Fruit fly (Drosophila melanogaster) whole organism, embryonic: ENCODE results near the gene Clc.

Source experiments
- B-H2 ChIP-seq: fragments of 200-800 bp; sonication (Bioruptor generic); optimal IDR thresholded peaks from 2 replicates; lab custom pipeline; 2018; ENCODE audit warnings: missing biosample characterization, mild to moderate bottlenecking, missing genetic modification characterization
- BEAF-32 ChIP-seq: fragments of 200-800 bp; sonication (Bioruptor generic); optimal IDR thresholded peaks from 3 replicates; lab custom pipeline; 2017; ENCODE audit warnings: missing biosample characterization, missing genetic modification characterization, mild to moderate bottlenecking, moderate library complexity, missing genetic modification reagents
- CG10543 ChIP-seq: fragments of 200-800 bp; sonication (Bioruptor generic); optimal IDR thresholded peaks from 3 replicates; lab custom pipeline; 2017; ENCODE audit warnings: missing biosample characterization, mild to moderate bottlenecking, missing genetic modification characterization, moderate library complexity
- CG11504 ChIP-seq: fragments of 200-800 bp; sonication (Bioruptor generic); optimal IDR thresholded peaks from 3 replicates; lab custom pipeline; 2019; ENCODE audit warnings: missing biosample characterization, mild to moderate bottlenecking, missing genetic modification characterization, moderate library complexity
- CG12071 ChIP-seq: fragments of 200-800 bp; sonication (Bioruptor generic); optimal IDR thresholded peaks from 3 replicates; lab custom pipeline; 2018; ENCODE audit warnings: missing biosample characterization, mild to moderate bottlenecking, missing genetic modification characterization
- CG13296 ChIP-seq: fragments of 200-800 bp; sonication (Bioruptor generic); optimal IDR thresholded peaks from 3 replicates; lab custom pipeline; 2018; ENCODE audit warnings: missing biosample characterization, mild to moderate bottlenecking, missing genetic modification characterization
- CG13894 ChIP-seq: fragments of 200-800 bp; sonication (Bioruptor generic); optimal IDR thresholded peaks from 3 replicates; lab custom pipeline; 2018; ENCODE audit warnings: missing biosample characterization, mild to moderate bottlenecking, missing genetic modification characterization, moderate library complexity
- CG15073 ChIP-seq: fragments of 200-800 bp; sonication (Bioruptor generic); optimal IDR thresholded peaks from 2 replicates; lab custom pipeline; 2016; ENCODE audit warnings: missing biosample characterization, missing genetic modification characterization
- CG15269 ChIP-seq: fragments of 200-800 bp; sonication (Bioruptor generic); optimal IDR thresholded peaks from 2 replicates; lab custom pipeline; 2018; ENCODE audit warnings: missing biosample characterization, mild to moderate bottlenecking, missing genetic modification characterization, moderate library complexity
- CG17359 ChIP-seq: fragments of 200-800 bp; sonication (Bioruptor generic); optimal IDR thresholded peaks from 3 replicates; lab custom pipeline; 2018; ENCODE audit warnings: missing biosample characterization, mild to moderate bottlenecking, missing genetic modification characterization, moderate library complexity
- CG17568 ChIP-seq: fragments of 200-800 bp; sonication (Bioruptor generic); optimal IDR thresholded peaks from 2 replicates; lab custom pipeline; 2018; ENCODE audit warnings: missing biosample characterization, mild to moderate bottlenecking, missing genetic modification characterization, moderate library complexity
- CG18011 ChIP-seq: fragments of 200-800 bp; sonication (Bioruptor generic); optimal IDR thresholded peaks from 2 replicates; lab custom pipeline; 2017; ENCODE audit warnings: missing biosample characterization, missing genetic modification characterization, mild to moderate bottlenecking, moderate library complexity, missing genotype
- CG1832 ChIP-seq: fragments of 200-800 bp; sonication (Bioruptor generic); optimal IDR thresholded peaks from 2 replicates; lab custom pipeline; 2017; ENCODE audit warnings: missing biosample characterization, mild to moderate bottlenecking, missing genetic modification characterization, inconsistent platforms
- CG2120 ChIP-seq: fragments of 200-800 bp; sonication (Bioruptor generic); optimal IDR thresholded peaks from 3 replicates; lab custom pipeline; 2016; ENCODE audit warnings: missing biosample characterization, missing genetic modification characterization
- CG2678 ChIP-seq: fragments of 200-800 bp; sonication (Bioruptor generic); optimal IDR thresholded peaks from 3 replicates; lab custom pipeline; 2019; ENCODE audit warnings: missing biosample characterization, mild to moderate bottlenecking, missing genetic modification characterization, moderate library complexity
- CG3838 ChIP-seq: fragments of 200-800 bp; sonication (Bioruptor generic); optimal IDR thresholded peaks from 3 replicates; lab custom pipeline; 2016; ENCODE audit warnings: missing biosample characterization, missing genetic modification characterization
- CG3995 ChIP-seq: fragments of 200-800 bp; sonication (Bioruptor generic); optimal IDR thresholded peaks from 3 replicates; lab custom pipeline; 2016; ENCODE audit warnings: missing biosample characterization, missing genetic modification characterization
- CG8359 ChIP-seq: fragments of 200-800 bp; sonication (Bioruptor generic); optimal IDR thresholded peaks from 2 replicates; lab custom pipeline; 2017; ENCODE audit warnings: missing biosample characterization, mild to moderate bottlenecking, missing genetic modification characterization, borderline replicate concordance
- CrebB ChIP-seq: fragments of 200-800 bp; sonication (Bioruptor generic); optimal IDR thresholded peaks from 3 replicates; lab custom pipeline; 2018; ENCODE audit warnings: missing biosample characterization, mild to moderate bottlenecking, missing genetic modification characterization
- Ets65A ChIP-seq: fragments of 200-800 bp; sonication (Bioruptor generic); peaks from one replicate; lab custom pipeline; 2016; ENCODE audit warnings: missing biosample characterization, missing genetic modification characterization
- Hmr ChIP-seq: fragments of 200-800 bp; sonication (Bioruptor generic); optimal IDR thresholded peaks from 3 replicates; lab custom pipeline; 2017; ENCODE audit warnings: mild to moderate bottlenecking, missing biosample characterization, missing genetic modification reagents, missing genetic modification characterization
- Hr78 ChIP-seq, 2 experiments: fragments of 200-800 bp in 1 of 2; fragments of >200 bp in 1 of 2; sonication (Bioruptor generic) in 1 of 2; optimal IDR thresholded peaks; 2 replicates each; lab custom pipeline; 2017 to 2019; ENCODE audit warnings: missing biosample characterization in 2 of 2, missing genetic modification characterization in 2 of 2, mild to moderate bottlenecking in 1 of 2, moderate library complexity in 1 of 2
- Nf-YC ChIP-seq: fragments of 200-800 bp; optimal IDR thresholded peaks from 3 replicates; lab custom pipeline; 2019; ENCODE audit warnings: missing biosample characterization, mild to moderate bottlenecking, missing genetic modification characterization, moderate library complexity
- Pdp1 ChIP-seq, 2 experiments: fragments of 200-800 bp; sonication (Bioruptor generic); optimal IDR thresholded peaks; 3 replicates each; lab custom pipeline; 2016; ENCODE audit warnings: missing biosample characterization in 2 of 2, missing genetic modification characterization in 2 of 2, mild to moderate bottlenecking in 1 of 2, moderate library complexity in 1 of 2
- Ravus ChIP-seq: fragments of 200-800 bp; sonication (Bioruptor generic); IDR thresholded peaks from 2 replicates; pipeline ENCODE4 v1.3.6; 2022; ENCODE audit warnings: missing biosample characterization, missing genetic modification characterization
- Spps ChIP-seq: fragments of 200-800 bp; sonication (Bioruptor generic); optimal IDR thresholded peaks from 2 replicates; lab custom pipeline; 2018; ENCODE audit warnings: missing biosample characterization, mild to moderate bottlenecking, missing genetic modification characterization
- Vsx1 ChIP-seq: fragments of 200-800 bp; sonication (Bioruptor generic); optimal IDR thresholded peaks from 2 replicates; lab custom pipeline; 2017; ENCODE audit warnings: missing biosample characterization, mild to moderate bottlenecking, missing genetic modification characterization, missing genetic modification reagents
- al ChIP-seq: fragments of 200-800 bp; sonication (Bioruptor generic); IDR thresholded peaks from 2 replicates; pipeline ENCODE4 v1.3.6; 2022; ENCODE audit warnings: missing biosample characterization, missing genetic modification characterization
- ap ChIP-seq: fragments of 200-800 bp; sonication (Bioruptor generic); IDR thresholded peaks from 2 replicates; pipeline ENCODE4 v1.3.6; 2022; ENCODE audit warnings: missing biosample characterization, missing genetic modification characterization
- dysf ChIP-seq: fragments of 200-800 bp; sonication (Bioruptor generic); IDR thresholded peaks from 3 replicates; pipeline ENCODE4 v1.3.6; 2022; ENCODE audit warnings: missing biosample characterization, missing genetic modification characterization
- exex ChIP-seq: fragments of 200-800 bp; sonication (Bioruptor generic); optimal IDR thresholded peaks from 4 replicates; lab custom pipeline; 2018; ENCODE audit warnings: missing biosample characterization, mild to moderate bottlenecking, missing genetic modification characterization, moderate library complexity
- gcm2 ChIP-seq: fragments of 200-800 bp; sonication (Bioruptor generic); optimal IDR thresholded peaks from 2 replicates; lab custom pipeline; 2016; ENCODE audit warnings: missing biosample characterization, missing genetic modification characterization
- grn ChIP-seq: fragments of 200-800 bp; sonication (Bioruptor generic); optimal IDR thresholded peaks from 3 replicates; lab custom pipeline; 2017; ENCODE audit warnings: missing biosample characterization, missing genetic modification characterization
- hbn ChIP-seq: fragments of 200-800 bp; sonication (Bioruptor generic); IDR thresholded peaks from 2 replicates; pipeline ENCODE4 v1.3.6; 2022; ENCODE audit warnings: missing biosample characterization, missing genetic modification characterization; ENCODE audit not compliant: partially characterized antibody
- kni ChIP-seq: fragments of 200-800 bp; sonication (Bioruptor generic); optimal IDR thresholded peaks from 3 replicates; lab custom pipeline; 2017; ENCODE audit warnings: mild to moderate bottlenecking, missing biosample characterization, missing genetic modification reagents, missing genetic modification characterization
- lilli ChIP-seq: fragments of 200-800 bp; sonication (Bioruptor generic); optimal IDR thresholded peaks from 3 replicates; lab custom pipeline; 2016; ENCODE audit warnings: missing biosample characterization, missing genetic modification characterization
- luna ChIP-seq: fragments of 200-800 bp; sonication (Bioruptor generic); optimal IDR thresholded peaks from 2 replicates; lab custom pipeline; 2016; ENCODE audit warnings: missing biosample characterization, missing genetic modification characterization
- psq ChIP-seq: fragments of 200-800 bp; sonication (Bioruptor generic); optimal IDR thresholded peaks from 2 replicates; lab custom pipeline; 2017; ENCODE audit warnings: missing biosample characterization, missing genetic modification characterization
- pum ChIP-seq: fragments of 200-800 bp; sonication (Bioruptor generic); optimal IDR thresholded peaks from 2 replicates; lab custom pipeline; 2016; ENCODE audit warnings: missing biosample characterization, missing genetic modification characterization
- sd ChIP-seq: fragments of 200-800 bp; sonication (Bioruptor generic); optimal IDR thresholded peaks from 3 replicates; lab custom pipeline; 2018; ENCODE audit warnings: missing biosample characterization, mild to moderate bottlenecking, missing genetic modification characterization, moderate library complexity
- sug ChIP-seq: fragments of 200-800 bp; optimal IDR thresholded peaks from 2 replicates; lab custom pipeline; 2019; ENCODE audit warnings: missing biosample characterization, mild to moderate bottlenecking, missing genetic modification characterization, moderate library complexity
- tap ChIP-seq: fragments of 200-800 bp; optimal IDR thresholded peaks from 3 replicates; lab custom pipeline; 2019; ENCODE audit warnings: missing biosample characterization, mild to moderate bottlenecking, missing genetic modification characterization, moderate library complexity
- trem ChIP-seq: fragments of 200-800 bp; optimal IDR thresholded peaks from 3 replicates; lab custom pipeline; 2019; ENCODE audit warnings: missing biosample characterization, mild to moderate bottlenecking, missing genetic modification characterization, moderate library complexity
- ttk ChIP-seq: fragments of 200-800 bp; sonication (Bioruptor generic); IDR thresholded peaks from 2 replicates; pipeline ENCODE4 v2.1.2; 2022; ENCODE audit warnings: missing biosample characterization, missing genetic modification characterization
- tup ChIP-seq: fragments of 200-800 bp; sonication (Bioruptor generic); optimal IDR thresholded peaks from 2 replicates; lab custom pipeline; 2016; ENCODE audit warnings: missing biosample characterization, mild to moderate bottlenecking, missing genetic modification characterization, moderate library complexity
- zfh2 ChIP-seq: fragments of 200-800 bp; sonication (Bioruptor generic); optimal IDR thresholded peaks from 2 replicates; lab custom pipeline; 2016; ENCODE audit warnings: missing biosample characterization, missing genetic modification characterization

Clc gene

dm6 chr3L:20221412-20221864 lies 19.4 kb upstream of the Clc start, which contains the start of gene CG17145 (continued):
- TF ChIP-seq Spps (tag; lab: Kevin White, UChicago) (no peak), sd (tag; lab: Kevin White, UChicago) (peak; percentile 18), Ravus (GFP tag; lab: Robert Waterston, UW) (no peak), CG2120 (peak; percentile 63), dysf (peak; percentile 54; the same call in 2 of the 3 replicates), CG18011 (GFP tag; lab: Kevin White, UChicago) (no peak), Nf-YC (peak; percentile 25), Pdp1 (GFP tag; optimal IDR thresholded peaks at IDR 0.05; lab: Kevin White, UChicago) (no peak), lilli (GFP tag; lab: Kevin White, UChicago) (peak; percentile 22), CG8359 (GFP tag; lab: Kevin White, UChicago) (no peak), Hmr (GFP tag; lab: Kevin White, UChicago) (peak; percentile 65), trem (tag; lab: Kevin White, UChicago) (no peak), CrebB (tag; lab: Kevin White, UChicago) (no peak), CG11504 (peak; percentile 41)

dm6 chr3L:20222617-20223016 lies 18.2 kb upstream of the Clc start:
- TF ChIP-seq ttk (GFP tag; lab: Robert Waterston, UW) (no peak), BEAF-32 (GFP tag; lab: Kevin White, UChicago) (no peak), Ets65A (GFP tag; lab: Kevin White, UChicago) (peak; percentile 93), CG17359 (tag; lab: Kevin White, UChicago) (no peak), tap (tag; lab: Kevin White, UChicago) (no peak), psq (GFP tag; lab: Kevin White, UChicago) (no peak), CG10543 (GFP tag; lab: Kevin White, UChicago) (no peak)
- TF ChIP-seq, all 482 proteins: peak for 1

- TF ChIP-seq al (GFP tag; lab: Robert Waterston, UW) (no peak), Hr78 (GFP tag; optimal IDR thresholded peaks at IDR 0.05; lab: Kevin White, UChicago) (no peak), CG15269 (no peak), Spps (tag; lab: Kevin White, UChicago) (no peak), luna (no peak), sd (tag; lab: Kevin White, UChicago) (no peak), kni (GFP tag; lab: Kevin White, UChicago) (no peak), CG2678 (peak; percentile 19), CG13894 (tag; lab: Kevin White, UChicago) (no peak), CG3995 (GFP tag; lab: Kevin White, UChicago) (no peak), CG17568 (GFP tag; lab: Kevin White, UChicago) (no peak), CG13296 (GFP tag; lab: Kevin White, UChicago) (peak; percentile 12), CG12071 (GFP tag; lab: Kevin White, UChicago) (no peak), CG3838 (GFP tag; lab: Kevin White, UChicago) (no peak), hbn (no peak), gcm2 (GFP tag; lab: Kevin White, UChicago) (no peak), CG1832 (GFP tag; lab: Kevin White, UChicago) (no peak), B-H2 (peak; percentile 25), ap (GFP tag; lab: Robert Waterston, UW) (no peak), CG15073 (GFP tag; lab: Kevin White, UChicago) (no peak), sug (peak; percentile 62), Vsx1 (GFP tag; lab: Kevin White, UChicago) (peak; percentile 13), pum (GFP tag; lab: Kevin White, UChicago) (no peak), zfh2 (GFP tag; lab: Kevin White, UChicago) (no peak), exex (tag; lab: Kevin White, UChicago) (peak; percentile 97), tup (GFP tag; lab: Kevin White, UChicago) (no peak), grn (GFP tag; lab: Kevin White, UChicago) (peak; percentile 56)
These were observed 17.4 kb upstream of the Clc start, which contains the start of gene CG17147 for dm6 chr3L:20223398-20223951. Gene CG17147, plus strand, starts transcription at chr3L:20223932.
